Worm (Caenorhabditis elegans) whole organism, L3 larva: ENCODE data around the gene F56D2.3.

ENCODE experiments used
- R02D3.7 ChIP-seq: fragments of 150-350 bp; optimal IDR thresholded peaks from 2 replicates; lab custom pipeline; 2014; ENCODE audit warnings: missing biosample characterization, missing genetic modification characterization
- ZK546.5 ChIP-seq: sonication (generic microtip); optimal IDR thresholded peaks from 2 replicates; lab custom pipeline; 2017; ENCODE audit warnings: missing biosample characterization, missing genetic modification characterization
- ama-1 ChIP-seq: fragments of 150-350 bp; optimal IDR thresholded peaks from 2 replicates; lab custom pipeline; 2018
- ceh-16 ChIP-seq: sonication (generic microtip); optimal IDR thresholded peaks from 2 replicates; lab custom pipeline; 2017; ENCODE audit warnings: missing biosample characterization, missing genetic modification characterization
- ceh-28 ChIP-seq: fragments of 150-350 bp; optimal IDR thresholded peaks from 2 replicates; lab custom pipeline; 2014; ENCODE audit warnings: missing biosample characterization, missing genetic modification reagents, missing genetic modification characterization
- ceh-82 ChIP-seq: fragments of 150-350 bp; optimal IDR thresholded peaks from 2 replicates; lab custom pipeline; 2014; ENCODE audit warnings: missing biosample characterization, missing genetic modification characterization
- ceh-9 ChIP-seq: sonication (generic microtip); optimal IDR thresholded peaks from 2 replicates; lab custom pipeline; 2018; ENCODE audit warnings: missing biosample characterization, missing genetic modification characterization
- daf-12 ChIP-seq: fragments of 150-350 bp; optimal IDR thresholded peaks from 2 replicates; lab custom pipeline; 2014; ENCODE audit warnings: missing biosample characterization, missing genetic modification reagents, missing genetic modification characterization
- egl-27 ChIP-seq: sonication (generic microtip); optimal IDR thresholded peaks from 4 replicates; lab custom pipeline; 2017; ENCODE audit warnings: missing biosample characterization, missing genetic modification reagents, missing genetic modification characterization
- egl-5 ChIP-seq: fragments of 150-350 bp; optimal IDR thresholded peaks from 2 replicates; lab custom pipeline; 2017; ENCODE audit warnings: missing biosample characterization, missing genetic modification reagents, missing genetic modification characterization, inconsistent platforms
- elt-1 ChIP-seq: fragments of 150-350 bp; optimal IDR thresholded peaks from 2 replicates; lab custom pipeline; 2014; ENCODE audit warnings: missing biosample characterization, missing genetic modification characterization
- elt-2 ChIP-seq: sonication (generic microtip); optimal IDR thresholded peaks from 2 replicates; lab custom pipeline; 2016; ENCODE audit warnings: missing genetic modification reagents, mild to moderate bottlenecking, missing genetic modification characterization, missing compliant biosample characterization
- eor-1 ChIP-seq, 2 experiments: fragments of 150-350 bp; optimal IDR thresholded peaks; 2 replicates each; lab custom pipeline; 2014 to 2018; ENCODE audit warnings: missing biosample characterization in 2 of 2, missing genetic modification characterization in 2 of 2
- hmg-11 ChIP-seq: sonication (generic microtip); optimal IDR thresholded peaks from 2 replicates; lab custom pipeline; 2016; ENCODE audit warnings: missing genetic modification characterization, missing compliant biosample characterization
- jun-1 ChIP-seq: fragments of 150-350 bp; optimal IDR thresholded peaks from 2 replicates; lab custom pipeline; 2014; ENCODE audit warnings: missing biosample characterization, missing genetic modification reagents, missing genetic modification characterization
- lin-39 ChIP-seq: fragments of 150-350 bp; optimal IDR thresholded peaks from 2 replicates; lab custom pipeline; 2018; ENCODE audit warnings: missing biosample characterization, missing genetic modification reagents, missing genetic modification characterization
- lsy-12 ChIP-seq: sonication (generic microtip); optimal IDR thresholded peaks from 2 replicates; lab custom pipeline; 2016; ENCODE audit warnings: mild to moderate bottlenecking, missing genetic modification characterization, missing compliant biosample characterization
- mdl-1 ChIP-seq: fragments of 150-350 bp; optimal IDR thresholded peaks from 2 replicates; lab custom pipeline; 2014; ENCODE audit warnings: missing biosample characterization, missing genetic modification characterization
- mml-1 ChIP-seq: fragments of 150-350 bp; sonication (generic microtip); optimal IDR thresholded peaks from 3 replicates; lab custom pipeline; 2014; ENCODE audit warnings: missing biosample characterization, missing genetic modification characterization
- nfya-1 ChIP-seq: sonication (generic microtip); optimal IDR thresholded peaks from 2 replicates; lab custom pipeline; 2017; ENCODE audit warnings: missing genetic modification characterization, mild to moderate bottlenecking, missing compliant biosample characterization, antibody characterized with exemption, moderate library complexity; ENCODE audit not compliant: insufficient read depth
- nhr-11 ChIP-seq: fragments of 150-350 bp; optimal IDR thresholded peaks from 2 replicates; lab custom pipeline; 2014; ENCODE audit warnings: missing biosample characterization, missing genetic modification characterization
- nhr-12 ChIP-seq: fragments of 150-350 bp; optimal IDR thresholded peaks from 2 replicates; lab custom pipeline; 2014; ENCODE audit warnings: missing biosample characterization, missing genetic modification characterization
- nhr-23 ChIP-seq: fragments of 150-350 bp; optimal IDR thresholded peaks from 2 replicates; lab custom pipeline; 2014; ENCODE audit warnings: missing biosample characterization, missing genetic modification reagents, missing genetic modification characterization
- nhr-237 ChIP-seq: fragments of 150-350 bp; optimal IDR thresholded peaks from 2 replicates; lab custom pipeline; 2014; ENCODE audit warnings: missing biosample characterization, missing genetic modification characterization
- nhr-25 ChIP-seq: sonication (generic microtip); optimal IDR thresholded peaks from 2 replicates; lab custom pipeline; 2017; ENCODE audit warnings: missing biosample characterization, missing genetic modification characterization
- nhr-76 ChIP-seq: fragments of 150-350 bp; sonication (generic microtip); optimal IDR thresholded peaks from 5 replicates; lab custom pipeline; 2014; ENCODE audit warnings: missing biosample characterization, missing genetic modification characterization
- pha-4 ChIP-seq: fragments of 150-350 bp; optimal IDR thresholded peaks from 2 replicates; lab custom pipeline; 2014; ENCODE audit warnings: missing biosample characterization, missing genetic modification reagents, missing genetic modification characterization
- pqm-1 ChIP-seq: fragments of 150-350 bp; optimal IDR thresholded peaks from 2 replicates; lab custom pipeline; 2017; ENCODE audit warnings: missing biosample characterization, missing genetic modification characterization, inconsistent platforms
- sea-2 ChIP-seq: fragments of 150-350 bp; sonication (generic microtip); optimal IDR thresholded peaks from 4 replicates; lab custom pipeline; 2014; ENCODE audit warnings: missing biosample characterization, missing genetic modification reagents, missing genetic modification characterization
- skn-1 ChIP-seq: fragments of 150-350 bp; optimal IDR thresholded peaks from 2 replicates; lab custom pipeline; 2014; ENCODE audit warnings: missing biosample characterization, missing genetic modification characterization
- snpc-4 ChIP-seq: fragments of 150-350 bp; optimal IDR thresholded peaks from 2 replicates; lab custom pipeline; 2014; ENCODE audit warnings: missing biosample characterization, missing genetic modification characterization
- tbx-2 ChIP-seq: sonication (generic microtip); optimal IDR thresholded peaks from 2 replicates; lab custom pipeline; 2016; ENCODE audit warnings: mild to moderate bottlenecking, missing genetic modification characterization, missing compliant biosample characterization
- unc-39 ChIP-seq: sonication (generic microtip); optimal IDR thresholded peaks from 4 replicates; lab custom pipeline; 2017; ENCODE audit warnings: missing biosample characterization, missing genetic modification characterization
- zag-1 ChIP-seq: fragments of 150-350 bp; optimal IDR thresholded peaks from 2 replicates; lab custom pipeline; 2014; ENCODE audit warnings: missing biosample characterization, missing genetic modification characterization
- ztf-11 ChIP-seq: fragments of 150-350 bp; optimal IDR thresholded peaks from 2 replicates; lab custom pipeline; 2014; ENCODE audit warnings: missing biosample characterization, missing genetic modification characterization

The F56D2.3 gene

DNA sequence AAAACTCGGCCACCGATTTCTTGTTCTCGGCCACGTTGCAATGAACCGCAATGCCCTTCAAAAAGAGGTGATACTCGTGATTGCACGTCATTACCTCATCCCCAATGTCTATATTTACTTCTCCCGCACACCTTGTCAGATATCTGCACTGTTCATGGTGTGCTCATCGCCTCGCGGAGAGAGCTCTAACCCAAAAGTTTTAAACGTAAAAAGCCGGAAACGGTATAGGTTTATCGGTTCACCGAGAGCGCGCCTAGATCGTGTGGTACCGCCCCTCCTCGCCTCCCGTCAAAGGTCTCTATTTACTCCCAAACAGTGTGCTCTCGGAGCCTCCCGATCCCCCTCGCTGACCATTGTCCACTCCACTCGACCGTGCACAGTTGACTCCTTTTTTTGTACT, at the start of gene F56D2.3:
TSS of gene F56D2.3 (plus strand) at position 301 of the 400 bp plus-strand sequence.
- TF ChIP-seq pha-4 (tag; lab: Kevin White, UChicago) = peak; percentile 2
- TF ChIP-seq mdl-1 (tag; lab: Kevin White, UChicago) = no peak

DNA sequence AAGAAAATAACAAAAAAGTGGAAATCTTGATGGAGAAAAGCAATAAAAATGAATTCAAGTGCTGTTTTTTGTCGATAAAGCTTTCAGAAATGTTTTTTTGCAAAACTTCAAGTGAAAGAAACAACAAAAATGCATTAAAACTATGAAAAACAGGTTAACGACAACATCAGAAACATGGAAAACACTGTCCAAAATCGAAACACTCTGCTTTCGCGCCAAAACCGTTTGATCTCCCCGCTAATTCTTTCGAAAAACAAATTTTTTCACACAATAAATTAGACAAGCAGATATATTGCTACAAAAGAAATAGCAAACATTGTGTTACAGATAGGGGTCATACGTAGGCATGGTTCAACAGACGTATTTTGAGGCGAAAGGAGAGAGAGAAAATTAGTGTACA, 43.0 kb upstream of the F56D2.3 start:
- peak; percentile 26 for TF ChIP-seq hmg-11 (tag; lab: Kevin White, UChicago)
- peak; percentile 37 for TF ChIP-seq nhr-25
- no peak for TF ChIP-seq egl-27
- TF ChIP-seq ztf-11 = no peak
- TF ChIP-seq nhr-237 (tag; lab: Kevin White, UChicago) = no peak

DNA sequence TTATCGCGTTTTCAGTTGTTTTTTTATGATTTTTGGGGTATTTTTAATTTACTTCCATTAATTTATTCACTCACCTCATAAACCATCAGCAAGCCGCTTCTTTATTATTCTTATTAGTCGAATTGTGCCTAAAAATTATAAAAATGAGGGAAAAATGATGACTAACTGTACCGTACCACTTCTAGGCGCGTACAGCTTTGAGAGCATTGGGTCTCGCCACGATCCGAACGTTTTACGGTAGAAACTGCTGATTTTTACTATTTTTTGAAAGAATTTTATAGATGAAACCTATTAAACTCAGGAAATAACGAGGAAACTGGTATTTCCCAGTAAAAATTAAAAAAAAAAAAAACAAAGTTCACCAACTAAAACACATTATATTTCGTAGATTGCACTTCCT, 41.7 kb upstream of the F56D2.3 start, which contains the start of gene D1044.6:
TSS of gene D1044.6 (minus strand) at position 128 of the 400 bp plus-strand sequence.
- TF ChIP-seq egl-27 (no peak), nhr-12 (tag; lab: Kevin White, UChicago) (no peak), pqm-1 (tag; lab: Kevin White, UChicago) (no peak), ceh-9 (tag; lab: Kevin White, UChicago) (no peak), mdl-1 (tag; lab: Kevin White, UChicago) (no peak), nhr-76 (tag; lab: Kevin White, UChicago) (no peak), snpc-4 (no peak), lin-39 (tag; lab: Kevin White, UChicago) (no peak), nhr-23 (no peak), lsy-12 (no peak), eor-1 (tag; optimal IDR thresholded peaks at IDR 0.05; lab: Kevin White, UChicago) (no peak)

DNA sequence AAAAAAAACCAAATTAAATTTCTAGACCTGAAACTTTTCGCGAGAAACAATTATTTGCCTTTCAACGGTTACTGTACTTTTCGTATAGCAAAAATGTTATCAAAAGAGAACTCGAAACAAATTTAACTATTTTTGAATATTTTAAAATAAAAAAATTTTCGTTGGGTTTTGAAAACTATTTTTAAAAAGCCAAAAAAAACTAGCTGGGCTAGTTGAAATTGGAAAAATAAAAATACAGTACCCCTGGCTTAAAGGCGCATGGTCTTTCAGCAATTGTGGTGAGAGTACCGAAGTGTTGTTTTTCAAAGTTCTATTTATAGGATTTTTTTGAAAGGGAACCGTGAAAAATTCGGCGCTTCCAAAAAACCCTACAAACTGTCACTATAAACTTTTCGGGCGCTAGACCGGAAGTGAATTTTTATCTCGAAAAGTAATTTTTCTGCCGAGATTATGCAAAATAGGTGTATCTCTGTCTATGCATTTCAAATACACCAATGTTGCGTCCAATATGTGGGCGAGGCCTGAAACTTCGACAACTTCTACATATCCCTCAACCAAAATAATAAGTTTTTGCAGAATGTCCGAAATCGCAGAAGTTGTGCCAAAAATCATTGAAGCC, 40.9 kb upstream of the F56D2.3 start, which contains the start of gene D1044.1:
TSS of gene D1044.1 (plus strand) at position 569 of the 619 bp plus-strand sequence.
- TF ChIP-seq nhr-23 (no peak), tbx-2 (no peak), ztf-11 (no peak), unc-39 (no peak), ceh-82 (no peak), zag-1 (tag; lab: Kevin White, UChicago) (no peak), nhr-237 (tag; lab: Kevin White, UChicago) (no peak), daf-12 (tag; lab: Kevin White, UChicago) (no peak), R02D3.7 (tag; lab: Kevin White, UChicago) (no peak), eor-1 (tag; optimal IDR thresholded peaks at IDR 0.05; lab: Kevin White, UChicago) (no peak), nhr-12 (tag; lab: Kevin White, UChicago) (no peak), lsy-12 (no peak), ceh-16 (tag; lab: Kevin White, UChicago) (no peak), pha-4 (tag; lab: Kevin White, UChicago) (no peak), sea-2 (GFP tag; lab: Kevin White, UChicago) (no peak), ceh-28 (tag; lab: Kevin White, UChicago) (no peak)

DNA sequence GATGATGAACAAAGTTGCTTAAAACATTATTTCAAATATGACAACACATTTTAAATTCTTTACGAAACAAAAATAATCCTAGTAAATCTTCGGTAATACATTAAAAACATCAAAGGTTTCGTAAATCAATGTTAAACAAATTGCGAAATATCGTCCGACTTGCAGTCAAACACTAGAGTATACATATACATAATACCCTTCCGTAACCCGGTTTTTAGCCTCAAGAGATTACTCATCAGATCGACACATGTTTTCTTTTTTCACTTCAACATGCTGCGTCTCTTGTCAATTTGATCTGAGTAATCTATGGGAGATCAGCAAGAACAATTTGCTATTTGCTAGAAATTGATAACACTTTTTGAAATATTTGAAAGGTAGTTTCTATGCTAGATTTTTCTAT, 38.4 kb upstream of the F56D2.3 start:
- no peak for TF ChIP-seq ceh-16 (tag; lab: Kevin White, UChicago)
- TF ChIP-seq skn-1 (tag; lab: Kevin White, UChicago) = no peak
- TF ChIP-seq tbx-2 = no peak
- no peak for TF ChIP-seq pha-4 (tag; lab: Kevin White, UChicago)
- TF ChIP-seq daf-12 (tag; lab: Kevin White, UChicago) = no peak
- no peak for TF ChIP-seq ceh-9 (tag; lab: Kevin White, UChicago)
- TF ChIP-seq elt-2 = no peak
- peak; percentile 28 for TF ChIP-seq elt-1
- TF ChIP-seq nfya-1 (tag; lab: Kevin White, UChicago) = peak; percentile 10
- no peak for TF ChIP-seq egl-5
- no peak for TF ChIP-seq nhr-11 (tag; lab: Kevin White, UChicago)
- TF ChIP-seq jun-1 = no peak
- no peak for TF ChIP-seq mdl-1 (tag; lab: Kevin White, UChicago)
- TF ChIP-seq ceh-82 = no peak
- peak; percentile 22 for TF ChIP-seq nhr-25
- no peak for TF ChIP-seq snpc-4
- no peak for TF ChIP-seq ama-1 (lab: Kevin White, UChicago)
- peak; percentile 74 for TF ChIP-seq nhr-23
- no peak for TF ChIP-seq ZK546.5 (tag; lab: Kevin White, UChicago)
- TF ChIP-seq mml-1 (tag; lab: Kevin White, UChicago) = no peak
- TF ChIP-seq R02D3.7 (tag; lab: Kevin White, UChicago) = no peak
